Worm (Caenorhabditis elegans) whole organism, young adult: ENCODE data around the gene cdk-1.
A peak's percentile ranks its signal among the peaks of the same experiment; 100 is the strongest.

Experiments used
- B0019.2 ChIP-seq: fragments of 200-800 bp; sonication (Bioruptor generic); conservative IDR thresholded peaks from 2 replicates; pipeline ENCODE4 v1.3.6; 2022; ENCODE audit warnings: missing genetic modification reagents, missing genetic modification characterization, missing compliant biosample characterization
- B0336.3 ChIP-seq: fragments of 200-800 bp; sonication (Bioruptor generic); IDR thresholded peaks from 2 replicates; pipeline ENCODE4 v1.3.6; 2022; ENCODE audit warnings: missing genetic modification characterization, missing compliant biosample characterization
- C17E4.6 ChIP-seq: fragments of 200-800 bp; sonication (Bioruptor generic); IDR thresholded peaks from 2 replicates; pipeline ENCODE4 v1.3.6; 2022; ENCODE audit warnings: missing genetic modification reagents, missing genetic modification characterization, missing compliant biosample characterization
- D2030.7 ChIP-seq: fragments of 200-800 bp; sonication (Bioruptor generic); IDR thresholded peaks from 2 replicates; pipeline ENCODE4 v1.3.6; 2022; ENCODE audit warnings: missing genetic modification reagents, missing genetic modification characterization, missing compliant biosample characterization
- F52B5.7 ChIP-seq: sonication (generic microtip); optimal IDR thresholded peaks from 2 replicates; lab custom pipeline; 2016; ENCODE audit warnings: mild to moderate bottlenecking, missing genetic modification characterization, missing compliant biosample characterization
- F57A8.1 ChIP-seq: fragments of 200-800 bp; sonication (Bioruptor generic); optimal IDR thresholded peaks from 2 replicates; lab custom pipeline; 2018; ENCODE audit warnings: mild to moderate bottlenecking, missing genetic modification characterization, moderate library complexity, missing compliant biosample characterization
- K12H6.12 ChIP-seq: fragments of 200-800 bp; sonication (Bioruptor generic); optimal IDR thresholded peaks from 2 replicates; lab custom pipeline; 2018; ENCODE audit warnings: mild to moderate bottlenecking, missing genetic modification characterization, missing compliant biosample characterization
- T07F8.4 ChIP-seq: sonication (generic microtip); optimal IDR thresholded peaks from 2 replicates; lab custom pipeline; 2016; ENCODE audit warnings: mild to moderate bottlenecking, missing genetic modification characterization, moderate library complexity, missing compliant biosample characterization
- Y53G8AR.9 ChIP-seq: fragments of 200-800 bp; sonication (Bioruptor generic); conservative IDR thresholded peaks from 2 replicates; pipeline ENCODE4 v1.3.6; 2022; ENCODE audit warnings: missing genetic modification reagents, missing genetic modification characterization, missing compliant biosample characterization
- Y67H2A.10 ChIP-seq: fragments of 200-800 bp; sonication (Bioruptor generic); conservative IDR thresholded peaks from 2 replicates; pipeline ENCODE4 v1.3.6; 2022; ENCODE audit warnings: missing genetic modification reagents, missing genetic modification characterization, missing compliant biosample characterization
- Y95B8A.8 ChIP-seq: fragments of 200-800 bp; sonication (Bioruptor generic); IDR thresholded peaks from 2 replicates; pipeline ENCODE4 v1.3.6; 2022; ENCODE audit warnings: missing genetic modification reagents, missing genetic modification characterization, missing compliant biosample characterization
- ZK185.1 ChIP-seq: sonication (generic microtip); optimal IDR thresholded peaks from 2 replicates; lab custom pipeline; 2016; ENCODE audit warnings: mild to moderate bottlenecking, missing genetic modification characterization, missing compliant biosample characterization; ENCODE audit not compliant: poor library complexity, severe bottlenecking
- attf-3 ChIP-seq: fragments of 200-800 bp; sonication (Bioruptor generic); conservative IDR thresholded peaks from 2 replicates; pipeline ENCODE4 v1.3.6; 2022; ENCODE audit warnings: missing genetic modification reagents, missing genetic modification characterization, missing compliant biosample characterization
- attf-6 ChIP-seq: fragments of 200-800 bp; sonication (Bioruptor generic); IDR thresholded peaks from 2 replicates; pipeline ENCODE4 v1.3.6; 2022; ENCODE audit warnings: missing genetic modification reagents, missing genetic modification characterization, missing compliant biosample characterization
- ccch-3 ChIP-seq: fragments of 200-800 bp; sonication (Bioruptor generic); optimal IDR thresholded peaks from 2 replicates; lab custom pipeline; 2018; ENCODE audit warnings: mild to moderate bottlenecking, missing genetic modification characterization, missing compliant biosample characterization
- cebp-2 ChIP-seq: fragments of 200-800 bp; sonication (Bioruptor generic); IDR thresholded peaks from 2 replicates; pipeline ENCODE4 v1.3.6; 2022; ENCODE audit warnings: missing genetic modification characterization, missing compliant biosample characterization
- ceh-100 ChIP-seq: fragments of 200-800 bp; sonication (Bioruptor generic); IDR thresholded peaks from 2 replicates; pipeline ENCODE4 v1.3.6; 2022; ENCODE audit warnings: missing genetic modification reagents, missing genetic modification characterization, missing compliant biosample characterization
- ceh-27 ChIP-seq: fragments of 200-800 bp; sonication (Bioruptor generic); optimal IDR thresholded peaks from 2 replicates; lab custom pipeline; 2018; ENCODE audit warnings: mild to moderate bottlenecking, missing genetic modification characterization, moderate library complexity, missing compliant biosample characterization
- ceh-40 ChIP-seq: fragments of 200-800 bp; sonication (Bioruptor generic); IDR thresholded peaks from 2 replicates; pipeline ENCODE4 v1.3.6; 2022; ENCODE audit warnings: missing genetic modification characterization, missing compliant biosample characterization
- ceh-58 ChIP-seq: fragments of 200-800 bp; sonication (Bioruptor generic); IDR thresholded peaks from 2 replicates; pipeline ENCODE4 v1.3.6; 2022; ENCODE audit warnings: missing genetic modification characterization, missing compliant biosample characterization
- ceh-79 ChIP-seq: sonication (generic microtip); optimal IDR thresholded peaks from 2 replicates; lab custom pipeline; 2017; ENCODE audit warnings: mild to moderate bottlenecking, missing genetic modification characterization, missing compliant biosample characterization
- dox-1 ChIP-seq: fragments of 200-800 bp; sonication (Bioruptor generic); IDR thresholded peaks from 2 replicates; pipeline ENCODE4 v1.3.6; 2022; ENCODE audit warnings: missing genetic modification reagents, missing genetic modification characterization, missing compliant biosample characterization
- dpff-1 ChIP-seq: sonication (generic microtip); optimal IDR thresholded peaks from 2 replicates; lab custom pipeline; 2017; ENCODE audit warnings: mild to moderate bottlenecking, missing genetic modification characterization, missing compliant biosample characterization
- dpl-1 ChIP-seq: fragments of 150-350 bp; optimal IDR thresholded peaks from 2 replicates; lab custom pipeline; 2014; ENCODE audit warnings: missing biosample characterization, missing genetic modification reagents, missing genetic modification characterization
- ekl-4 ChIP-seq: fragments of 200-800 bp; sonication (Bioruptor generic); IDR thresholded peaks from 2 replicates; pipeline ENCODE4 v1.3.6; 2022; ENCODE audit warnings: missing genetic modification reagents, missing genetic modification characterization, missing compliant biosample characterization
- gei-17 ChIP-seq: fragments of 200-800 bp; sonication (Bioruptor generic); optimal IDR thresholded peaks from 2 replicates; lab custom pipeline; 2018; ENCODE audit warnings: mild to moderate bottlenecking, missing genetic modification characterization, missing compliant biosample characterization
- him-1 ChIP-seq: sonication (generic microtip); optimal IDR thresholded peaks from 2 replicates; lab custom pipeline; 2016; ENCODE audit warnings: missing genotype, missing genetic modification reagents, missing genetic modification characterization, missing compliant biosample characterization
- hmg-1.2 ChIP-seq: fragments of 200-800 bp; sonication (Bioruptor generic); IDR thresholded peaks from 2 replicates; pipeline ENCODE4 v1.3.6; 2022; ENCODE audit warnings: missing genetic modification reagents, missing genetic modification characterization, missing compliant biosample characterization
- hsf-1 ChIP-seq: fragments of 200-800 bp; sonication (Bioruptor generic); IDR thresholded peaks from 2 replicates; pipeline ENCODE4 v1.3.6; 2022; ENCODE audit warnings: missing genetic modification reagents, missing genetic modification characterization, missing compliant biosample characterization
- lin-40 ChIP-seq: sonication (generic microtip); optimal IDR thresholded peaks from 2 replicates; lab custom pipeline; 2016; ENCODE audit warnings: missing genetic modification characterization, mild to moderate bottlenecking, missing compliant biosample characterization, missing genotype, missing genetic modification reagents
- lsl-1 ChIP-seq: fragments of 200-800 bp; sonication (Bioruptor generic); optimal IDR thresholded peaks from 2 replicates; lab custom pipeline; 2018; ENCODE audit warnings: mild to moderate bottlenecking, missing genetic modification characterization, moderate library complexity, missing compliant biosample characterization
- madf-10 ChIP-seq: sonication (generic microtip); optimal IDR thresholded peaks from 2 replicates; lab custom pipeline; 2016; ENCODE audit warnings: mild to moderate bottlenecking, missing genetic modification characterization, missing compliant biosample characterization
- madf-3 ChIP-seq: fragments of 200-800 bp; sonication (Bioruptor generic); IDR thresholded peaks from 2 replicates; pipeline ENCODE4 v1.3.6; 2022; ENCODE audit warnings: missing genetic modification reagents, missing genetic modification characterization, missing compliant biosample characterization
- madf-6 ChIP-seq: fragments of 200-800 bp; sonication (Bioruptor generic); IDR thresholded peaks from 2 replicates; pipeline ENCODE4 v1.3.6; 2022; ENCODE audit warnings: missing genetic modification reagents, missing genetic modification characterization, missing compliant biosample characterization
- mcd-1 ChIP-seq: fragments of 200-800 bp; sonication (Bioruptor generic); IDR thresholded peaks from 2 replicates; pipeline ENCODE4 v1.3.6; 2022; ENCODE audit warnings: missing genetic modification reagents, missing genetic modification characterization, missing compliant biosample characterization
- nfya-2 ChIP-seq: fragments of 200-800 bp; sonication (Bioruptor generic); IDR thresholded peaks from 2 replicates; pipeline ENCODE4 v1.3.6; 2022; ENCODE audit warnings: missing genetic modification reagents, missing genetic modification characterization, missing compliant biosample characterization
- nfyb-1 ChIP-seq: fragments of 200-800 bp; sonication (Bioruptor generic); IDR thresholded peaks from 2 replicates; pipeline ENCODE4 v1.3.6; 2022; ENCODE audit warnings: missing genetic modification reagents, missing genetic modification characterization, missing compliant biosample characterization
- nhr-120 ChIP-seq: fragments of 200-800 bp; sonication (Bioruptor generic); IDR thresholded peaks from 2 replicates; pipeline ENCODE4 v1.3.6; 2022; ENCODE audit warnings: missing genetic modification characterization, missing compliant biosample characterization
- rcor-1 ChIP-seq: fragments of 200-800 bp; sonication (Bioruptor generic); IDR thresholded peaks from 2 replicates; pipeline ENCODE4 v1.3.6; 2022; ENCODE audit warnings: missing genetic modification reagents, missing genetic modification characterization, missing compliant biosample characterization
- rec-8 ChIP-seq, 2 experiments: sonication (generic microtip); optimal IDR thresholded peaks; 2 replicates each; lab custom pipeline; 2016; ENCODE audit warnings: mild to moderate bottlenecking in 2 of 2, missing genetic modification characterization in 2 of 2, missing genetic modification reagents in 2 of 2, missing genotype in 2 of 2, missing biosample characterization in 1 of 2, missing compliant biosample characterization in 1 of 2, moderate library complexity in 1 of 2
- sea-2 ChIP-seq: fragments of 200-800 bp; sonication (Bioruptor generic); IDR thresholded peaks from 2 replicates; pipeline ENCODE4 v1.3.6; 2022; ENCODE audit warnings: missing genetic modification characterization, missing compliant biosample characterization
- snpc-3.4 ChIP-seq: sonication (generic microtip); optimal IDR thresholded peaks from 2 replicates; lab custom pipeline; 2017; ENCODE audit warnings: missing genetic modification characterization, mild to moderate bottlenecking, missing compliant biosample characterization, antibody characterized with exemption, moderate library complexity, missing genotype, missing genetic modification reagents
- snpc-4 ChIP-seq, 5 experiments: fragments of 150-350 bp in 1 of 5; sonication (generic microtip) in 4 of 5; optimal IDR thresholded peaks; 2 replicates each; lab custom pipeline; 2014 to 2018; ENCODE audit warnings: missing genetic modification characterization in 5 of 5, missing biosample characterization in 3 of 5, antibody characterized with exemption in 2 of 5, mild to moderate bottlenecking in 2 of 5, missing compliant biosample characterization in 2 of 5, missing genotype in 2 of 5, moderate library complexity in 2 of 5, missing genetic modification reagents in 1 of 5
- tbp1 ChIP-seq: fragments of 200-800 bp; sonication (Bioruptor generic); optimal IDR thresholded peaks from 2 replicates; lab custom pipeline; 2018; ENCODE audit warnings: mild to moderate bottlenecking, missing genetic modification characterization, missing compliant biosample characterization
- tlf-1 ChIP-seq: fragments of 200-800 bp; sonication (Bioruptor generic); optimal IDR thresholded peaks from 2 replicates; lab custom pipeline; 2018; ENCODE audit warnings: mild to moderate bottlenecking, missing genetic modification characterization, missing compliant biosample characterization
- ztf-18 ChIP-seq: sonication (generic microtip); optimal IDR thresholded peaks from 2 replicates; lab custom pipeline; 2016; ENCODE audit warnings: missing genotype, mild to moderate bottlenecking, missing genetic modification characterization, missing compliant biosample characterization
- ztf-26 ChIP-seq: sonication (generic microtip); optimal IDR thresholded peaks from 2 replicates; lab custom pipeline; 2017; ENCODE audit warnings: missing genetic modification characterization, missing compliant biosample characterization

Gene cdk-1

DNA sequence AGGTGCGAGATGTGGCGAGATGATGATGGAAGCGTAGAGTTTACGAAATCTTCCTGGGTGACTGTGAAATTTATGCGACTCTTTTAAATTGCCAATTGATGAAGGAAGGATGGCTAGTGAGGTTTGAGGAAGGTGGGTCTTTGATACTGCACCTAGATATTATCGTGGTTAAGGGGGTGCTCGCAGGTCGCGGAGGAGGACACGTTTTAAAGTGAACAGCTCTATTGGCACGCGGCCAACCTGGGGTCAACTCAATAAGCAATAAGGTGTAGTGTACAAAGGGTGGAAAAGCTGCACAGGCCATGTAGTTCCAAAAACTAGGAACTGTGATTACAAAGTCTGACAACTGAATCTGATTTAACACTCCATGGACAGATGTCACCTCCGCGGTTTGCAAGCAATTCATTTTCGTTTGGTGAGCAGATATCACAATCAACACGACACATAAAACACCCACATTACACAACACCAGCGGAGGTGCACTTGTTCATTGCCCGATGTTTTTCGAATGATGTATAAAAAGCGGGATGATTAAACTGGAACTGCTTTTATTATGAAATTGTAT is 1.9 kb upstream of the cdk-1 start:
- no peak for TF ChIP-seq snpc-3.4 (tag; lab: Kevin White, UChicago)
- no peak for TF ChIP-seq ZK185.1 (tag; lab: Kevin White, UChicago)
- no peak for TF ChIP-seq nhr-120 (GFP tag; lab: Robert Waterston, UW)
- no peak for TF ChIP-seq Y67H2A.10 (GFP tag; lab: Robert Waterston, UW)
- TF ChIP-seq attf-6 (GFP tag; lab: Robert Waterston, UW), result no peak; the same call in 1 of the 2 replicates
- peak; percentile 70 for TF ChIP-seq B0336.3
- no peak for TF ChIP-seq sea-2 (GFP tag; lab: Robert Waterston, UW)
- TF ChIP-seq ztf-18 (tag; lab: Kevin White, UChicago), result peak; percentile 37
- no peak for TF ChIP-seq nfya-2 (GFP tag; lab: Robert Waterston, UW)
- TF ChIP-seq tbp1, result peak; percentile 3
- TF ChIP-seq Y53G8AR.9 (GFP tag; lab: Robert Waterston, UW), result peak; percentile 72; the same call in 1 of the 2 replicates
- peak; percentile 60 for TF ChIP-seq hsf-1 (GFP tag; lab: Robert Waterston, UW)
- no peak for TF ChIP-seq snpc-4 (GFP tag; optimal IDR thresholded peaks at IDR 0.05; lab: Kevin White, UChicago)
- no peak for TF ChIP-seq snpc-4 (tag; optimal IDR thresholded peaks at IDR 0.05; lab: Kevin White, UChicago)
- no peak for TF ChIP-seq F57A8.1
- TF ChIP-seq dox-1, result no peak
- no peak for TF ChIP-seq cebp-2
- TF ChIP-seq attf-3 (GFP tag; lab: Robert Waterston, UW), result no peak
- TF ChIP-seq rec-8 (tag; optimal IDR thresholded peaks at IDR 0.05; lab: Kevin White, UChicago), result no peak
- TF ChIP-seq madf-10 (tag; lab: Kevin White, UChicago), result no peak
- TF ChIP-seq C17E4.6 (GFP tag; lab: Robert Waterston, UW), result 0 out of 2 replicates have a peak, but pooled peaks have one; percentile 12
- 0 out of 2 replicates have a peak, but pooled peaks have one; percentile 9 for TF ChIP-seq Y95B8A.8 (GFP tag; lab: Robert Waterston, UW)
- TF ChIP-seq dpl-1, result no peak
- TF ChIP-seq lsl-1, result peak; percentile 7
- peak; percentile 11; the same call in 1 of the 2 replicates for TF ChIP-seq hmg-1.2 (GFP tag; lab: Robert Waterston, UW)
- no peak for TF ChIP-seq K12H6.12 (tag; lab: Kevin White, UChicago)
- no peak for TF ChIP-seq tlf-1 (GFP tag; lab: Kevin White, UChicago)
- peak; percentile 24; the same call in 1 of the 2 replicates for TF ChIP-seq rcor-1
- 0 out of 2 replicates have a peak, but pooled peaks have one; percentile 29 for TF ChIP-seq D2030.7
- TF ChIP-seq dpff-1 (tag; lab: Kevin White, UChicago), result no peak
- TF ChIP-seq mcd-1 (GFP tag; lab: Robert Waterston, UW), result 0 out of 2 replicates have a peak, but pooled peaks have one; percentile 17
- TF ChIP-seq B0019.2 (GFP tag; lab: Robert Waterston, UW), result no peak
- TF ChIP-seq lin-40 (tag; lab: Kevin White, UChicago), result no peak
- 0 out of 2 replicates have a peak, but pooled peaks have one; percentile 54 for TF ChIP-seq ekl-4 (GFP tag; lab: Robert Waterston, UW)
- no peak for TF ChIP-seq him-1 (tag; lab: Kevin White, UChicago)
- TF ChIP-seq ztf-26 (tag; lab: Kevin White, UChicago), result no peak
- TF ChIP-seq ceh-58 (GFP tag; lab: Robert Waterston, UW), result 0 out of 2 replicates have a peak, but pooled peaks have one; percentile 3
- 0 out of 2 replicates have a peak, but pooled peaks have one; percentile 11 for TF ChIP-seq ceh-100 (GFP tag; lab: Robert Waterston, UW)
- no peak for TF ChIP-seq T07F8.4 (tag; lab: Kevin White, UChicago)
- peak; percentile 18 for TF ChIP-seq F52B5.7 (tag; lab: Kevin White, UChicago)
- TF ChIP-seq madf-6, result peak; percentile 59
- TF ChIP-seq madf-3 (GFP tag; lab: Robert Waterston, UW), result 0 out of 2 replicates have a peak, but pooled peaks have one; percentile 10
- TF ChIP-seq ceh-40 (GFP tag; lab: Robert Waterston, UW), result no peak
- no peak for TF ChIP-seq ceh-27 (GFP tag; lab: Kevin White, UChicago)
- no peak for TF ChIP-seq ccch-3 (GFP tag; lab: Kevin White, UChicago)
- no peak for TF ChIP-seq ceh-79 (tag; lab: Kevin White, UChicago)
- no peak for TF ChIP-seq gei-17 (GFP tag; lab: Kevin White, UChicago)
- TF ChIP-seq nfyb-1 (GFP tag; lab: Robert Waterston, UW), result no peak
